Worm (Caenorhabditis elegans): ENCODE measurements around the gene cest-28.

ce11 chrV:6684541-6684940, 14.9 kb downstream of the cest-28 start:
- no peak for TF ChIP-seq flt-1 (GFP tag; IDR thresholded peaks at IDR 0.05)
- no peak for TF ChIP-seq F13C5.2 (tag; optimal IDR thresholded peaks at IDR 0.05)
- TF ChIP-seq ceh-36 (tag; optimal IDR thresholded peaks at IDR 0.05), result peak; percentile 13
- no peak for TF ChIP-seq B0310.2 (tag; optimal IDR thresholded peaks at IDR 0.05)
- TF ChIP-seq ama-1 (optimal IDR thresholded peaks at IDR 0.05), result no peak
